Worm (Caenorhabditis elegans) whole organism, late embryonic: ENCODE results near the gene pot-2.

Experiments
- C08G9.2 ChIP-seq: sonication (generic microtip); optimal IDR thresholded peaks from 2 replicates; lab custom pipeline; 2016; ENCODE audit warnings: mild to moderate bottlenecking, missing genetic modification characterization, moderate library complexity, missing compliant biosample characterization
- C38D4.7 ChIP-seq: fragments of 200-800 bp; sonication (Bioruptor generic); optimal IDR thresholded peaks from 2 replicates; lab custom pipeline; 2018; ENCODE audit warnings: mild to moderate bottlenecking, missing genetic modification characterization, moderate library complexity, missing compliant biosample characterization
- F13H6.1 ChIP-seq: sonication (generic microtip); optimal IDR thresholded peaks from 2 replicates; lab custom pipeline; 2016; ENCODE audit warnings: missing genetic modification characterization, missing compliant biosample characterization
- K02D7.2 ChIP-seq: sonication (generic microtip); optimal IDR thresholded peaks from 2 replicates; lab custom pipeline; 2017; ENCODE audit warnings: mild to moderate bottlenecking, missing genetic modification characterization, missing compliant biosample characterization
- K09A11.1 ChIP-seq: sonication (generic microtip); optimal IDR thresholded peaks from 2 replicates; lab custom pipeline; 2017; ENCODE audit warnings: antibody characterized with exemption, mild to moderate bottlenecking, missing genetic modification characterization, missing compliant biosample characterization; ENCODE audit not compliant: insufficient read depth
- Y22D7AL.16 ChIP-seq: sonication (generic microtip); optimal IDR thresholded peaks from 2 replicates; lab custom pipeline; 2016; ENCODE audit warnings: missing genetic modification characterization, missing compliant biosample characterization
- ahr-1 ChIP-seq: sonication (generic microtip); optimal IDR thresholded peaks from 2 replicates; lab custom pipeline; 2016; ENCODE audit warnings: missing genetic modification characterization, missing compliant biosample characterization
- ceh-18 ChIP-seq: sonication (generic microtip); optimal IDR thresholded peaks from 2 replicates; lab custom pipeline; 2016; ENCODE audit warnings: missing genetic modification characterization, missing compliant biosample characterization
- ceh-2 ChIP-seq: sonication (generic microtip); optimal IDR thresholded peaks from 2 replicates; lab custom pipeline; 2016; ENCODE audit warnings: missing genotype, missing genetic modification characterization, missing compliant biosample characterization
- ceh-22 ChIP-seq: sonication (generic microtip); optimal IDR thresholded peaks from 2 replicates; lab custom pipeline; 2017; ENCODE audit warnings: missing biosample characterization, missing genetic modification characterization
- ceh-24 ChIP-seq: sonication (generic microtip); optimal IDR thresholded peaks from 2 replicates; lab custom pipeline; 2016; ENCODE audit warnings: mild to moderate bottlenecking, missing genetic modification characterization, missing compliant biosample characterization
- ceh-30 ChIP-seq: fragments of 150-350 bp; optimal IDR thresholded peaks from 2 replicates; lab custom pipeline; 2014; ENCODE audit warnings: missing biosample characterization, missing genetic modification characterization
- ceh-45 ChIP-seq: fragments of 200-800 bp; sonication (Bioruptor generic); IDR thresholded peaks from 2 replicates; pipeline ENCODE4 v1.3.6; 2022; ENCODE audit warnings: missing genetic modification reagents, missing genetic modification characterization, missing compliant biosample characterization
- ceh-48 ChIP-seq: sonication (generic microtip); optimal IDR thresholded peaks from 2 replicates; lab custom pipeline; 2016; ENCODE audit warnings: missing genetic modification characterization, inconsistent platforms, missing compliant biosample characterization
- che-1 ChIP-seq: sonication (generic microtip); optimal IDR thresholded peaks from 2 replicates; lab custom pipeline; 2016; ENCODE audit warnings: mild to moderate bottlenecking, missing genetic modification characterization, missing compliant biosample characterization
- dmd-4 ChIP-seq: sonication (generic microtip); optimal IDR thresholded peaks from 2 replicates; lab custom pipeline; 2016; ENCODE audit warnings: borderline replicate concordance, missing genetic modification characterization, missing compliant biosample characterization
- dve-1 ChIP-seq: sonication (generic microtip); optimal IDR thresholded peaks from 2 replicates; lab custom pipeline; 2017; ENCODE audit warnings: antibody characterized with exemption, mild to moderate bottlenecking, missing genetic modification characterization, missing compliant biosample characterization
- elt-2 ChIP-seq: sonication (generic microtip); optimal IDR thresholded peaks from 2 replicates; lab custom pipeline; 2016; ENCODE audit warnings: missing genetic modification reagents, missing genetic modification characterization, missing compliant biosample characterization
- ets-4 ChIP-seq: sonication (generic microtip); optimal IDR thresholded peaks from 2 replicates; lab custom pipeline; 2016; ENCODE audit warnings: missing genetic modification characterization, missing compliant biosample characterization
- fax-1 ChIP-seq: sonication (generic microtip); optimal IDR thresholded peaks from 2 replicates; lab custom pipeline; 2016; ENCODE audit warnings: missing genotype, missing genetic modification characterization, missing compliant biosample characterization
- fkh-10 ChIP-seq: fragments of 150-350 bp; optimal IDR thresholded peaks from 2 replicates; lab custom pipeline; 2014; ENCODE audit warnings: missing biosample characterization, missing genetic modification reagents, missing genetic modification characterization
- fkh-6 ChIP-seq: sonication (generic microtip); optimal IDR thresholded peaks from 2 replicates; lab custom pipeline; 2016; ENCODE audit warnings: missing genetic modification characterization, missing compliant biosample characterization
- gmeb-2 ChIP-seq: sonication (generic microtip); optimal IDR thresholded peaks from 2 replicates; lab custom pipeline; 2016; ENCODE audit warnings: missing genetic modification characterization, inconsistent platforms, missing compliant biosample characterization
- hlh-13 ChIP-seq: fragments of 200-800 bp; sonication (Bioruptor generic); optimal IDR thresholded peaks from 2 replicates; lab custom pipeline; 2018; ENCODE audit warnings: mild to moderate bottlenecking, missing genetic modification characterization, missing compliant biosample characterization
- hlh-6 ChIP-seq: sonication (generic microtip); optimal IDR thresholded peaks from 2 replicates; lab custom pipeline; 2016; ENCODE audit warnings: missing genotype, missing genetic modification characterization, missing compliant biosample characterization
- madf-2 ChIP-seq: sonication (generic microtip); optimal IDR thresholded peaks from 2 replicates; lab custom pipeline; 2017; ENCODE audit warnings: missing genetic modification characterization, missing compliant biosample characterization
- nhr-11 ChIP-seq: fragments of 150-350 bp; optimal IDR thresholded peaks from 2 replicates; lab custom pipeline; 2014; ENCODE audit warnings: missing biosample characterization, missing genetic modification characterization
- nhr-232 ChIP-seq: sonication (generic microtip); optimal IDR thresholded peaks from 2 replicates; lab custom pipeline; 2016; ENCODE audit warnings: missing genetic modification characterization, missing compliant biosample characterization
- npax-4 ChIP-seq: sonication (generic microtip); optimal IDR thresholded peaks from 2 replicates; lab custom pipeline; 2016; ENCODE audit warnings: missing genetic modification characterization, missing compliant biosample characterization
- odd-2 ChIP-seq: sonication (generic microtip); optimal IDR thresholded peaks from 2 replicates; lab custom pipeline; 2017; ENCODE audit warnings: antibody characterized with exemption, mild to moderate bottlenecking, missing genetic modification characterization, missing compliant biosample characterization
- pag-3 ChIP-seq: sonication (generic microtip); optimal IDR thresholded peaks from 2 replicates; lab custom pipeline; 2016; ENCODE audit warnings: missing compliant biosample characterization, missing genetic modification characterization, borderline replicate concordance
- pat-9 ChIP-seq: fragments of 200-800 bp; sonication (Bioruptor generic); optimal IDR thresholded peaks from 2 replicates; lab custom pipeline; 2018; ENCODE audit warnings: mild to moderate bottlenecking, missing genetic modification characterization, moderate library complexity, missing compliant biosample characterization
- pax-1 ChIP-seq: fragments of 150-350 bp; optimal IDR thresholded peaks from 2 replicates; lab custom pipeline; 2014; ENCODE audit warnings: missing biosample characterization, missing genetic modification characterization
- pqm-1 ChIP-seq: sonication (generic microtip); optimal IDR thresholded peaks from 2 replicates; lab custom pipeline; 2016; ENCODE audit warnings: missing genetic modification characterization, missing compliant biosample characterization
- ref-2 ChIP-seq: sonication (generic microtip); optimal IDR thresholded peaks from 2 replicates; lab custom pipeline; 2016; ENCODE audit warnings: missing genetic modification characterization, missing compliant biosample characterization
- sox-2 ChIP-seq: fragments of 200-800 bp; sonication (Bioruptor generic); IDR thresholded peaks from 2 replicates; pipeline ENCODE4 v1.3.6; 2022; ENCODE audit warnings: missing genetic modification reagents, missing genetic modification characterization, missing compliant biosample characterization
- ttx-3 ChIP-seq: sonication (generic microtip); optimal IDR thresholded peaks from 2 replicates; lab custom pipeline; 2016; ENCODE audit warnings: missing genetic modification reagents, missing genetic modification characterization, missing compliant biosample characterization
- unc-42 ChIP-seq: sonication (generic microtip); optimal IDR thresholded peaks from 2 replicates; lab custom pipeline; 2016; ENCODE audit warnings: missing genotype, missing genetic modification characterization, missing compliant biosample characterization

pot-2 gene

DNA sequence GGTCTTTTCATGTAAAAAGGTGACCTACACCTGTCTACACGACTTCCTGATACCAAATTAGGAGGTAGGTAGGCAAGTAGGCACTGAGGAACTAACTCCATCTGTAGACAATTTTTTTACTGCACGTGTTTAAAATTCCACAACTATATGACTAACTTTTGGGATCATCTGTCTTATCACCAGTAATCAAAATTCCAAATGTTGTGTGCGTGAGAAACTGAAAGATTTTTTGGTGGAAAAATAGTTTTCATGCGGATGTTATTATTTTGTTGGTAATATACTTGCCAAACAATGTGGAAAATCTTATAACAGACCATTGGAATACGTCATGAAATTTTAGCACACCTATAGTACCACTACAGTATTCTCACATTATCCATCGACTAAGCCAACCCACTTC lies 12.8 kb upstream of the pot-2 start, which contains the start of gene K10H10.13:
Gene K10H10.13, minus strand, starts transcription at position 101 of the 400 bp plus-strand sequence.
- TF ChIP-seq hlh-13 (GFP tag; lab: Kevin White, UChicago) = no peak
- TF ChIP-seq hlh-6 = no peak
- no peak for TF ChIP-seq nhr-11 (tag; lab: Kevin White, UChicago)
- no peak for TF ChIP-seq K09A11.1 (tag; lab: Kevin White, UChicago)
- TF ChIP-seq dmd-4 (tag; lab: Kevin White, UChicago) = no peak
- TF ChIP-seq, all 69 proteins: peak for 0

DNA sequence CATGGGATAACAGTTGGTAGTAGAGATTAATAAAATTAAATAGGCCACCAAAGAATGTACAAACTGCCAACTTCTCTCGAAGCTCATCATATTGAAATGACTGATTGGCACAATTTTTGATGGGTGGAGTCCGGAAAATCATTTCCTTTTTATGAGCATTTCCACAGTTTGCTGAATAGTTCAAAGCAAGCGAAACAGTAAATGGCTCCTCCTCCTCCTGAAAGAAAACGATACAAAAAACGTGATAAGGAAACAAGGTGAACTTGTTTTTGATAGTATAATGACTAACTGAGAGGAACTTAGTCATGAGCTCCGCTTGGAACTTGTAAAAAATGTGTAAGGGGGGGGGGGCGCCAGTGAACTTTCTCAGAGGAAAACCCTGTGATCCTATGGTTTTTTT lies 9.0 kb upstream of the pot-2 start, which contains the start of gene K10H10.9:
Gene K10H10.9, minus strand, starts transcription at position 101 of the 400 bp plus-strand sequence.
- TF ChIP-seq fkh-6 (no peak), ceh-2 (tag; lab: Kevin White, UChicago) (no peak), fax-1 (no peak), pat-9 (tag; lab: Kevin White, UChicago) (no peak), madf-2 (tag; lab: Kevin White, UChicago) (no peak), K09A11.1 (tag; lab: Kevin White, UChicago) (no peak), fkh-10 (no peak), C08G9.2 (tag; lab: Kevin White, UChicago) (no peak), dve-1 (tag; lab: Kevin White, UChicago) (no peak)

DNA sequence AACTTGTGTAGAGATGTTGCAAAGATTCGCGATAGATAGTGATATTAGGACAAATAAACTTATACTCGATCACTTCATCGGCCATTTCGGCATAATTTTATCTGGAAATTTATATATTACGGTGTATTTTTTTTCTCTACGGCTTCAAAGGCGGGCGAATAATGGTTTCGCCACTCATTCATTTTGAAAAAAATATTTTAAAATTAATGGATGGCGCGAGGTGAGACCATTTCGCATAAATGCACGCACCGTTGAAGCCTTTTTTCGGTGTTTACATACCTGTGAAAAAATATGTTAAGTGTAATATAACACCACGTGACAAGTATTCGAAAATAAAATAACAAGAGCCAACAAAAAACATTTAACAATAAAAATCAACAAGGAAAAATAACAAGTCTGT lies 1.9 kb upstream of the pot-2 start, which contains the start of gene btb-19:
Gene btb-19, minus strand, starts transcription at position 101 of the 400 bp plus-strand sequence.
- TF ChIP-seq dve-1 (tag; lab: Kevin White, UChicago) = no peak
- TF ChIP-seq npax-4 (tag; lab: Kevin White, UChicago) = no peak
- TF ChIP-seq Y22D7AL.16 (tag; lab: Kevin White, UChicago) = no peak
- TF ChIP-seq ceh-45 (GFP tag; lab: Robert Waterston, UW) = no peak
- no peak for TF ChIP-seq ceh-30
- TF ChIP-seq ref-2 (tag; lab: Kevin White, UChicago) = no peak
- TF ChIP-seq nhr-232 (tag; lab: Kevin White, UChicago) = no peak
- TF ChIP-seq C38D4.7 (GFP tag; lab: Kevin White, UChicago) = no peak
- TF ChIP-seq, all 69 proteins: peak for 0

ce11 chrII:14523070-14523572 lies 852 bp upstream of the pot-2 start, which contains the start of gene btb-20:
TSS of gene btb-20 (minus strand) at chrII:14523522.
- TF ChIP-seq K09A11.1 (tag; lab: Kevin White, UChicago) (no peak), pqm-1 (tag; lab: Kevin White, UChicago) (no peak)
- TF ChIP-seq, all 69 proteins: peak for 0

DNA sequence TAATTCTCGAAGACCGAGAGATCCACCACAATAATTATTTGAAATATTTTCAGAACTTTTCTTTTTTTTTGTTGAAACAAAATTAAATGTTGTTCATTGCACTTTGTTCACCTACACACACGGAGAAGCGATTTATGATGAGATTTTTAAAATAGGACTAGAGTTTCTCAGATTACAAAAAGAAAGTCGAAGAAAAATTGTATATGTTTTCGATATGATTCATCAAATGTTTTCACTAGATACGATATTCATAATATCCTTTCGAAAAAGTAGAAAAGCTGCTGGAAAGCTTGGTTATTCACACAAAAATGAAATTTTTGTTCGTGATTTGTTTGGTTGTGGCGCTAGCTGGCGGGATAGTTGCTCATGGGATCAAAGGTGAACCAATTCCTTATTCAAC lies 1.0 kb downstream of the pot-2 start, which contains the start of gene F57C2.4:
Gene F57C2.4, plus strand, starts transcription at position 301 of the 400 bp plus-strand sequence.
- no peak for TF ChIP-seq gmeb-2
- no peak for TF ChIP-seq dmd-4 (tag; lab: Kevin White, UChicago)
- TF ChIP-seq ahr-1 = no peak
- TF ChIP-seq ceh-18 (tag; lab: Kevin White, UChicago) = no peak
- TF ChIP-seq elt-2 (tag; lab: Kevin White, UChicago) = no peak
- TF ChIP-seq, all 69 proteins: peak for 0

- TF ChIP-seq ets-4 (tag; lab: Kevin White, UChicago) = no peak
- no peak for TF ChIP-seq fkh-6
- no peak for TF ChIP-seq unc-42 (tag; lab: Kevin White, UChicago)
- TF ChIP-seq ceh-18 (tag; lab: Kevin White, UChicago) = no peak
- no peak for TF ChIP-seq F13H6.1
Observed at ce11 chrII:14527104-14527503, 3.1 kb downstream of the pot-2 start.

ce11 chrII:14528233-14528802 lies 4.3 kb downstream of the pot-2 start, which contains the start of the genes F57C2.5 and spat-1:
TSS of gene F57C2.5 (minus strand) at chrII:14528239.
TSS of gene spat-1 (plus strand) at chrII:14528752.
- no peak for TF ChIP-seq sox-2 (GFP tag; lab: Robert Waterston, UW)
- TF ChIP-seq ttx-3 (tag; lab: Kevin White, UChicago) = peak; percentile 49
- TF ChIP-seq nhr-11 (tag; lab: Kevin White, UChicago) = no peak
- TF ChIP-seq pag-3 (tag; lab: Kevin White, UChicago) = peak; percentile 79
- no peak for TF ChIP-seq odd-2
- no peak for TF ChIP-seq K02D7.2 (tag; lab: Kevin White, UChicago)
- TF ChIP-seq nhr-232 (tag; lab: Kevin White, UChicago) = no peak
- no peak for TF ChIP-seq Y22D7AL.16 (tag; lab: Kevin White, UChicago)
- TF ChIP-seq elt-2 (tag; lab: Kevin White, UChicago) = peak; percentile 90
- TF ChIP-seq ceh-2 (tag; lab: Kevin White, UChicago) = peak; percentile 96
- peak; percentile 51 for TF ChIP-seq che-1 (tag; lab: Kevin White, UChicago)
- no peak for TF ChIP-seq dve-1 (tag; lab: Kevin White, UChicago)
- TF ChIP-seq ceh-48 (tag; lab: Kevin White, UChicago) = no peak
- TF ChIP-seq pax-1 (tag; lab: Kevin White, UChicago) = no peak
- no peak for TF ChIP-seq ceh-22
- TF ChIP-seq unc-42 (tag; lab: Kevin White, UChicago) = peak; percentile 86
- TF ChIP-seq ceh-24 (tag; lab: Kevin White, UChicago) = peak; percentile 53
